Worm (Caenorhabditis elegans): ENCODE measurements around the gene upp-1.

DNA sequence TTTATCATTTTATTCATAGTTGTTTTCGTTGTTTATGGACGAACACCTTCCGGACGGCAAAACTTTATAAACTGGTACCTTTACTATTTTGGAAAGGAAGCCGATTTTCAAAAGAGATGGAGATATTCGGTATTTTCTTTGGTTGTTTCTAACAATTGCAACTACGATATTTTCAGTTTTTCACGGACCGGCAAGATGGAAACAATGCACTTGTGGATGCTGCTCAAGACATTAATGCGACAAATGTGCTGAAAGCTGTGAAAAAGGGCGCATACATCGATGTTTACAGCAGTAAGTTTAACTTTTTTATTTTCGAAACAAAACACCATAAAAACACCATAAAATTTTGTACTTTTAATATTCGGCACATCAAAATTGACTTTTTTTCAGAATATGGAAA is 23.0 kb upstream of the upp-1 start:
- no peak for TF ChIP-seq nhr-12 (tag; optimal IDR thresholded peaks at IDR 0.05)
- TF ChIP-seq skn-1 (tag; optimal IDR thresholded peaks at IDR 0.05), result no peak
- TF ChIP-seq fos-1 (tag; optimal IDR thresholded peaks at IDR 0.05), result no peak
- TF ChIP-seq egl-27 (tag; optimal IDR thresholded peaks at IDR 0.05), result no peak
- no peak for TF ChIP-seq aly-2 (tag; optimal IDR thresholded peaks at IDR 0.05)
- TF ChIP-seq ama-1 (optimal IDR thresholded peaks at IDR 0.05), result no peak
- no peak for TF ChIP-seq zag-1 (tag; optimal IDR thresholded peaks at IDR 0.05)
- TF ChIP-seq pqm-1 (tag; optimal IDR thresholded peaks at IDR 0.05), result no peak
